Worm (Caenorhabditis elegans): ENCODE results near the gene cey-1.

DNA sequence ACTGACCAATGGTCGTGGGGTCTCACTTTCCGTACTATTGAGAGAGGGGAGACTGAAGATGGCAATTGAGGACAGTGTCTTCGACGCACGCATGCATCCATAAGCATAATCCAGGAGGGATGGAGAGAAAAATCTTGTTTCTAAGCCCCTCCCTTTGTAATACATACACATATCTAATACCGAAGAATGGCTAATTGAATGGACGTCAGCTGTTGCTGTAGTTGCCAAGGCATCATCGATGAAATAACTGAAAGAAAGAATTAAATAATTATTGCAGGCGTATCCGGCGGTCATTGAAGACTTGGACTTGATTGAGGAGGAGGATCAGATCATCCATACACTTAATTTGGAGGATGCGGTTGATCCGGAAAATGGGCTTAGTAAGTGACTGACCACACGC, 15.4 kb downstream of the cey-1 start, which contains the start of gene F33A8.7:
- no peak for TF ChIP-seq nhr-237 (tag; optimal IDR thresholded peaks at IDR 0.05)
- TF ChIP-seq skn-1 (tag; optimal IDR thresholded peaks at IDR 0.05): no peak

Measured in whole organism, L3 larva.